Worm (Caenorhabditis elegans): ENCODE measurements around the gene nlp-3.

nlp-3 gene

ce11 chrX:13145988-13146873, 32.0 kb downstream of the nlp-3 start:
- 0 out of 2 replicates have a peak, but pooled peaks have one; percentile 18 for TF ChIP-seq madf-3 (GFP tag; IDR thresholded peaks at IDR 0.05)
- TF ChIP-seq ceh-58 (GFP tag; IDR thresholded peaks at IDR 0.05) = no peak

- TF ChIP-seq dox-1 (GFP tag; IDR thresholded peaks at IDR 0.05) (peak; percentile 92), rcor-1 (GFP tag; IDR thresholded peaks at IDR 0.05) (peak; percentile 75), hrde-1 (tag; optimal IDR thresholded peaks at IDR 0.05; ENCODE audit: borderline replicate concordance) (no peak), unc-62 (GFP tag; optimal IDR thresholded peaks at IDR 0.05) (peak; percentile 74), ekl-4 (GFP tag; IDR thresholded peaks at IDR 0.05) (peak; percentile 86), ceh-91 (GFP tag; IDR thresholded peaks at IDR 0.05) (no peak), Y95B8A.8 (GFP tag; IDR thresholded peaks at IDR 0.05) (no peak), ceh-40 (GFP tag; IDR thresholded peaks at IDR 0.05) (0 out of 2 replicates have a peak, but pooled peaks have one; percentile 58), hmg-20 (GFP tag; IDR thresholded peaks at IDR 0.05) (no peak), T07F8.4 (tag; optimal IDR thresholded peaks at IDR 0.05) (peak; percentile 45), madf-3 (GFP tag; IDR thresholded peaks at IDR 0.05) (no peak), unc-130 (GFP tag; optimal IDR thresholded peaks at IDR 0.05) (no peak), sdz-38 (tag; optimal IDR thresholded peaks at IDR 0.05) (peak; percentile 32), zfh-2 (GFP tag; conservative IDR thresholded peaks at IDR 0.05) (peak; percentile 99), ets-4 (GFP tag; optimal IDR thresholded peaks at IDR 0.05) (peak; percentile 95), F52B5.7 (tag; optimal IDR thresholded peaks at IDR 0.05) (peak; percentile 78), dpff-1 (tag; optimal IDR thresholded peaks at IDR 0.05) (no peak), C06A6.2 (GFP tag; conservative IDR thresholded peaks at IDR 0.05) (peak; percentile 89), ztf-26 (tag; optimal IDR thresholded peaks at IDR 0.05) (peak; percentile 94), Y67H2A.10 (GFP tag; conservative IDR thresholded peaks at IDR 0.05) (peak; percentile 67; the same call in 1 of the 2 replicates), ceh-58 (GFP tag; IDR thresholded peaks at IDR 0.05) (0 out of 2 replicates have a peak, but pooled peaks have one; percentile 49), hmg-1.2 (GFP tag; IDR thresholded peaks at IDR 0.05) (peak; percentile 89), T26A5.8 (tag; optimal IDR thresholded peaks at IDR 0.05) (no peak), nhr-179 (tag; optimal IDR thresholded peaks at IDR 0.05) (no peak), mes-4 (tag; optimal IDR thresholded peaks at IDR 0.05) (no peak), hsf-1 (GFP tag; IDR thresholded peaks at IDR 0.05) (peak; percentile 45; the same call in 1 of the 2 replicates), lin-40 (tag; optimal IDR thresholded peaks at IDR 0.05) (peak; percentile 97), F22D6.2 (tag; optimal IDR thresholded peaks at IDR 0.05) (peak; percentile 71), mxl-1 (tag; optimal IDR thresholded peaks at IDR 0.05) (peak; percentile 8), Y53G8AR.9 (GFP tag; conservative IDR thresholded peaks at IDR 0.05) (peak; percentile 75), ceh-100 (GFP tag; IDR thresholded peaks at IDR 0.05) (0 out of 2 replicates have a peak, but pooled peaks have one; percentile 10), snpc-4 (GFP tag; optimal IDR thresholded peaks at IDR 0.05) (peak; percentile 18), snpc-4 (tag; optimal IDR thresholded peaks at IDR 0.05) (peak; percentile 47 to 81 (median 72)), attf-3 (GFP tag; conservative IDR thresholded peaks at IDR 0.05) (no peak), cebp-1 (GFP tag; IDR thresholded peaks at IDR 0.05) (0 out of 2 replicates have a peak, but pooled peaks have one; percentile 60), cebp-1 (tag; optimal IDR thresholded peaks at IDR 0.05) (peak; percentile 95), ceh-79 (tag; optimal IDR thresholded peaks at IDR 0.05) (no peak), ZK185.1 (tag; optimal IDR thresholded peaks at IDR 0.05; ENCODE audit: poor library complexity, severe bottlenecking) (peak; percentile 76), fkh-3 (tag; optimal IDR thresholded peaks at IDR 0.05) (no peak), ztf-3 (GFP tag; optimal IDR thresholded peaks at IDR 0.05) (peak; percentile 13), tlf-1 (GFP tag; optimal IDR thresholded peaks at IDR 0.05) (peak; percentile 89), nhr-27 (tag; optimal IDR thresholded peaks at IDR 0.05) (peak; percentile 77), atf-7 (tag; optimal IDR thresholded peaks at IDR 0.05) (peak; percentile 94), tbp1 (GFP tag; optimal IDR thresholded peaks at IDR 0.05) (peak; percentile 69)
Observed at ce11 chrX:13144975-13145618, 33.1 kb downstream of the nlp-3 start.

Measured in whole organism, young adult.